Worm (Caenorhabditis elegans) whole organism, L4 larva: ENCODE data around the gene mup-2.
A peak's percentile ranks its signal among the peaks of the same experiment; 100 is the strongest.

Experiments
- D1046.2 ChIP-seq: fragments of 200-800 bp; sonication (Bioruptor generic); IDR thresholded peaks from 2 replicates; pipeline ENCODE4 v1.3.6; 2022; ENCODE audit warnings: missing genetic modification characterization, missing compliant biosample characterization
- T20F7.1 ChIP-seq: fragments of 200-800 bp; sonication (Bioruptor generic); optimal IDR thresholded peaks from 2 replicates; lab custom pipeline; 2018; ENCODE audit warnings: mild to moderate bottlenecking, missing genetic modification characterization, missing compliant biosample characterization
- Y105C5A.15 ChIP-seq: fragments of 200-800 bp; sonication (Bioruptor generic); IDR thresholded peaks from 2 replicates; pipeline ENCODE4 v1.3.6; 2022; ENCODE audit warnings: missing genetic modification characterization, missing compliant biosample characterization
- Y48G9A.11 ChIP-seq: fragments of 200-800 bp; sonication (Bioruptor generic); IDR thresholded peaks from 2 replicates; pipeline ENCODE4 v1.3.6; 2022; ENCODE audit warnings: missing genetic modification reagents, missing genetic modification characterization, missing compliant biosample characterization
- Y5F2A.4 ChIP-seq: fragments of 200-800 bp; sonication (Bioruptor generic); optimal IDR thresholded peaks from 2 replicates; lab custom pipeline; 2018; ENCODE audit warnings: mild to moderate bottlenecking, missing genetic modification characterization, missing compliant biosample characterization
- Y75B8A.6 ChIP-seq: fragments of 200-800 bp; sonication (Bioruptor generic); IDR thresholded peaks from 2 replicates; pipeline ENCODE4 v1.3.6; 2022; ENCODE audit warnings: missing genetic modification reagents, missing genetic modification characterization, missing compliant biosample characterization
- ZK337.2 ChIP-seq: fragments of 200-800 bp; sonication (Bioruptor generic); IDR thresholded peaks from 2 replicates; pipeline ENCODE4 v1.3.6; 2022; ENCODE audit warnings: missing genetic modification reagents, missing genetic modification characterization, missing compliant biosample characterization
- aha-1 ChIP-seq: fragments of 150-350 bp; peaks from one replicate; lab custom pipeline; 2014; ENCODE audit warnings: missing biosample characterization, missing genetic modification characterization
- aly-2 ChIP-seq: sonication (generic microtip); optimal IDR thresholded peaks from 2 replicates; lab custom pipeline; 2018; ENCODE audit warnings: missing biosample characterization, missing genetic modification characterization
- ceh-28 ChIP-seq: fragments of 150-350 bp; optimal IDR thresholded peaks from 2 replicates; lab custom pipeline; 2014; ENCODE audit warnings: missing biosample characterization, missing genetic modification reagents, missing genetic modification characterization
- ceh-82 ChIP-seq: sonication (generic microtip); optimal IDR thresholded peaks from 2 replicates; lab custom pipeline; 2017; ENCODE audit warnings: missing biosample characterization, missing genetic modification characterization
- ces-1 ChIP-seq: fragments of 150-350 bp; sonication (generic microtip); optimal IDR thresholded peaks from 4 replicates; lab custom pipeline; 2014; ENCODE audit warnings: missing biosample characterization, missing genetic modification reagents, missing genetic modification characterization
- cey-2 ChIP-seq: sonication (generic microtip); optimal IDR thresholded peaks from 3 replicates; lab custom pipeline; 2017; ENCODE audit warnings: missing genetic modification characterization, mild to moderate bottlenecking, missing compliant biosample characterization, antibody characterized with exemption, borderline replicate concordance; ENCODE audit not compliant: insufficient read depth
- ctbp-1 ChIP-seq: fragments of 200-800 bp; sonication (Bioruptor generic); IDR thresholded peaks from 2 replicates; pipeline ENCODE4 v1.3.6; 2022; ENCODE audit warnings: missing genetic modification reagents, missing genetic modification characterization, missing compliant biosample characterization
- daf-12 ChIP-seq: fragments of 150-350 bp; optimal IDR thresholded peaks from 2 replicates; lab custom pipeline; 2014; ENCODE audit warnings: missing biosample characterization, missing genetic modification reagents, missing genetic modification characterization
- daf-16 ChIP-seq, 3 experiments: sonication (generic microtip); optimal IDR thresholded peaks; 2 replicates each; lab custom pipeline; 2016 to 2017; ENCODE audit warnings: missing genetic modification characterization in 3 of 3, missing genetic modification reagents in 3 of 3, mild to moderate bottlenecking in 2 of 3, missing compliant biosample characterization in 2 of 3, missing biosample characterization in 1 of 3, moderate library complexity in 1 of 3
- daf-19 ChIP-seq: fragments of 200-800 bp; sonication (Bioruptor generic); conservative IDR thresholded peaks from 2 replicates; pipeline ENCODE4 v1.3.6; 2022; ENCODE audit warnings: missing genetic modification characterization, missing compliant biosample characterization
- dmd-6 ChIP-seq: fragments of 200-800 bp; sonication (Bioruptor generic); IDR thresholded peaks from 2 replicates; pipeline ENCODE4 v1.3.6; 2022; ENCODE audit warnings: missing genetic modification reagents, missing genetic modification characterization, missing compliant biosample characterization
- dmd-8 ChIP-seq: fragments of 200-800 bp; sonication (Bioruptor generic); IDR thresholded peaks from 2 replicates; pipeline ENCODE4 v1.3.6; 2022; ENCODE audit warnings: missing genetic modification characterization, missing compliant biosample characterization
- dve-1 ChIP-seq: sonication (generic microtip); optimal IDR thresholded peaks from 2 replicates; lab custom pipeline; 2017; ENCODE audit warnings: antibody characterized with exemption, mild to moderate bottlenecking, missing genetic modification characterization, missing compliant biosample characterization; ENCODE audit not compliant: insufficient read depth
- fos-1 ChIP-seq: fragments of 150-350 bp; optimal IDR thresholded peaks from 2 replicates; lab custom pipeline; 2014; ENCODE audit warnings: missing biosample characterization, missing genetic modification characterization
- gei-8 ChIP-seq: fragments of 200-800 bp; sonication (Bioruptor generic); optimal IDR thresholded peaks from 2 replicates; lab custom pipeline; 2018; ENCODE audit warnings: mild to moderate bottlenecking, missing genetic modification characterization, missing compliant biosample characterization
- hlh-11 ChIP-seq: fragments of 200-800 bp; sonication (Bioruptor generic); optimal IDR thresholded peaks from 2 replicates; lab custom pipeline; 2018; ENCODE audit warnings: mild to moderate bottlenecking, missing genetic modification characterization, missing compliant biosample characterization
- hlh-30 ChIP-seq: sonication (generic microtip); optimal IDR thresholded peaks from 2 replicates; lab custom pipeline; 2017; ENCODE audit warnings: antibody characterized with exemption, mild to moderate bottlenecking, missing genetic modification characterization, missing compliant biosample characterization; ENCODE audit not compliant: insufficient read depth
- jun-1 ChIP-seq: fragments of 150-350 bp; optimal IDR thresholded peaks from 2 replicates; lab custom pipeline; 2014; ENCODE audit warnings: missing biosample characterization, missing genetic modification reagents, missing genetic modification characterization
- lim-7 ChIP-seq: fragments of 200-800 bp; sonication (Bioruptor generic); IDR thresholded peaks from 2 replicates; pipeline ENCODE4 v1.3.6; 2022; ENCODE audit warnings: missing genetic modification characterization, missing compliant biosample characterization
- lin-13 ChIP-seq: fragments of 150-350 bp; optimal IDR thresholded peaks from 2 replicates; lab custom pipeline; 2014; ENCODE audit warnings: missing biosample characterization, missing genetic modification reagents, missing genetic modification characterization
- lin-29 ChIP-seq: fragments of 200-800 bp; sonication (Bioruptor generic); IDR thresholded peaks from 2 replicates; pipeline ENCODE4 v1.3.6; 2022; ENCODE audit warnings: missing genetic modification reagents, missing genetic modification characterization, missing compliant biosample characterization
- lin-38 ChIP-seq: fragments of 200-800 bp; sonication (Bioruptor generic); IDR thresholded peaks from 2 replicates; pipeline ENCODE4 v1.3.6; 2022; ENCODE audit warnings: missing genetic modification reagents, missing genetic modification characterization, missing compliant biosample characterization
- lin-39 ChIP-seq: fragments of 150-350 bp; optimal IDR thresholded peaks from 2 replicates; lab custom pipeline; 2014; ENCODE audit warnings: missing biosample characterization, missing genetic modification reagents, missing genetic modification characterization
- madf-5 ChIP-seq, 2 experiments: fragments of 200-800 bp; sonication (Bioruptor generic); IDR thresholded peaks; 2 replicates each; pipeline ENCODE4 v1.3.6; 2022; ENCODE audit warnings: missing compliant biosample characterization in 2 of 2, missing genetic modification characterization in 2 of 2
- mdl-1 ChIP-seq, 2 experiments: fragments of 150-350 bp in 1 of 2; sonication (generic microtip) in 1 of 2; optimal IDR thresholded peaks; 2 replicates each; lab custom pipeline; 2014 to 2017; ENCODE audit warnings: missing biosample characterization in 2 of 2, missing genetic modification characterization in 2 of 2
- mdt-29 ChIP-seq: fragments of 200-800 bp; sonication (Bioruptor generic); IDR thresholded peaks from 2 replicates; pipeline ENCODE4 v1.3.6; 2022; ENCODE audit warnings: missing genetic modification reagents, missing genetic modification characterization, missing compliant biosample characterization
- nhr-11 ChIP-seq: fragments of 150-350 bp; optimal IDR thresholded peaks from 2 replicates; lab custom pipeline; 2014; ENCODE audit warnings: missing biosample characterization, missing genetic modification characterization
- nhr-28 ChIP-seq: fragments of 150-350 bp; optimal IDR thresholded peaks from 2 replicates; lab custom pipeline; 2014; ENCODE audit warnings: missing biosample characterization, missing genetic modification characterization
- nhr-48 ChIP-seq: sonication (generic microtip); optimal IDR thresholded peaks from 2 replicates; lab custom pipeline; 2016; ENCODE audit warnings: mild to moderate bottlenecking, missing genetic modification characterization, missing compliant biosample characterization
- nhr-6 ChIP-seq: fragments of 150-350 bp; optimal IDR thresholded peaks from 2 replicates; lab custom pipeline; 2014; ENCODE audit warnings: missing biosample characterization, missing genetic modification characterization
- nhr-76 ChIP-seq: fragments of 150-350 bp; optimal IDR thresholded peaks from 2 replicates; lab custom pipeline; 2014; ENCODE audit warnings: missing biosample characterization, missing genetic modification characterization
- pha-4 ChIP-seq, 2 experiments: fragments of 150-350 bp in 1 of 2; fragments of 200-800 bp in 1 of 2; sonication (Bioruptor generic) in 1 of 2; IDR thresholded peaks in 1 of 2; optimal IDR thresholded peaks in 1 of 2; 2 replicates each; pipeline versions ENCODE4 v1.3.6 to Lab custom; 2014 to 2022; ENCODE audit warnings: missing genetic modification characterization in 2 of 2, missing genetic modification reagents in 2 of 2, missing biosample characterization in 1 of 2, missing compliant biosample characterization in 1 of 2
- php-3 ChIP-seq: fragments of 200-800 bp; sonication (Bioruptor generic); IDR thresholded peaks from 2 replicates; pipeline ENCODE4 v1.3.6; 2022; ENCODE audit warnings: missing genetic modification reagents, missing genetic modification characterization, missing compliant biosample characterization
- set-16 ChIP-seq: fragments of 200-800 bp; sonication (Bioruptor generic); IDR thresholded peaks from 2 replicates; pipeline ENCODE4 v1.3.6; 2022; ENCODE audit warnings: missing genetic modification reagents, missing genetic modification characterization, missing compliant biosample characterization
- skn-1 ChIP-seq: fragments of 150-350 bp; optimal IDR thresholded peaks from 2 replicates; lab custom pipeline; 2014; ENCODE audit warnings: missing biosample characterization, missing genetic modification characterization
- snpc-4 ChIP-seq: fragments of 150-350 bp; optimal IDR thresholded peaks from 2 replicates; lab custom pipeline; 2014; ENCODE audit warnings: missing biosample characterization, missing genetic modification characterization
- spr-1 ChIP-seq: sonication (generic microtip); optimal IDR thresholded peaks from 2 replicates; lab custom pipeline; 2016; ENCODE audit warnings: mild to moderate bottlenecking, missing genetic modification characterization, missing compliant biosample characterization
- unc-130 ChIP-seq: sonication (generic microtip); optimal IDR thresholded peaks from 2 replicates; lab custom pipeline; 2016; ENCODE audit warnings: missing genetic modification reagents, missing genetic modification characterization, missing compliant biosample characterization
- zag-1 ChIP-seq: fragments of 150-350 bp; optimal IDR thresholded peaks from 2 replicates; lab custom pipeline; 2014; ENCODE audit warnings: missing biosample characterization, missing genetic modification characterization
- zip-11 ChIP-seq: fragments of 200-800 bp; sonication (Bioruptor generic); IDR thresholded peaks from 2 replicates; pipeline ENCODE4 v1.3.6; 2022; ENCODE audit warnings: missing genetic modification characterization, missing compliant biosample characterization
- zip-2 ChIP-seq: fragments of 150-350 bp; optimal IDR thresholded peaks from 2 replicates; lab custom pipeline; 2014; ENCODE audit warnings: missing biosample characterization, missing genetic modification characterization
- ztf-11 ChIP-seq: fragments of 150-350 bp; optimal IDR thresholded peaks from 2 replicates; lab custom pipeline; 2014; ENCODE audit warnings: missing biosample characterization, missing genetic modification characterization

Gene mup-2

DNA sequence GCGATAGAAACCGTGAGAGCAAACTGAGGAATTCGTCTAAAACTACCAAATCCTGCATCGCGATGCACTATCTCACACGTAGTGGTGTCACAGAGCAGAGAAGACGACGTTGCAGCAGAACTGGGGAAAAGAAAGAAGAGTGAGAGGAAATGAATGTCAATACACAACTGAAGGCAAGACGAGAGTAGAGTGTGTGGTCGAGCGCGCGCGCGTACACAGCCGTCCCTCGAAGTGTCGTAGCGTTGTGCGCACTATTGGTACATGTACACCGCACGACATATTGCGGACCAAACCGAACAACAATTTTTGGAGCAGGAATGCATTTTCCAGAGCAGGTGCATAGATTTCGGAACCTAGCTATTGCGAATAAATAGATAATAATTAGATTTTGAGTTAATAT is 31.7 kb downstream of the mup-2 start (continued):
- TF ChIP-seq T20F7.1 (GFP tag; lab: Kevin White, UChicago) (no peak), jun-1 (no peak), pha-4 (GFP tag; IDR thresholded peaks at IDR 0.05; lab: Robert Waterston, UW) (no peak), pha-4 (tag; optimal IDR thresholded peaks at IDR 0.05; lab: Kevin White, UChicago) (peak; percentile 3), Y105C5A.15 (GFP tag; lab: Robert Waterston, UW) (no peak), fos-1 (tag; lab: Kevin White, UChicago) (no peak), ceh-28 (no peak), nhr-48 (no peak), aly-2 (no peak), dve-1 (peak; percentile 22), ceh-82 (no peak), ces-1 (GFP tag; lab: Kevin White, UChicago) (no peak), cey-2 (no peak)
- TF ChIP-seq, all 104 proteins: peak for 25

DNA sequence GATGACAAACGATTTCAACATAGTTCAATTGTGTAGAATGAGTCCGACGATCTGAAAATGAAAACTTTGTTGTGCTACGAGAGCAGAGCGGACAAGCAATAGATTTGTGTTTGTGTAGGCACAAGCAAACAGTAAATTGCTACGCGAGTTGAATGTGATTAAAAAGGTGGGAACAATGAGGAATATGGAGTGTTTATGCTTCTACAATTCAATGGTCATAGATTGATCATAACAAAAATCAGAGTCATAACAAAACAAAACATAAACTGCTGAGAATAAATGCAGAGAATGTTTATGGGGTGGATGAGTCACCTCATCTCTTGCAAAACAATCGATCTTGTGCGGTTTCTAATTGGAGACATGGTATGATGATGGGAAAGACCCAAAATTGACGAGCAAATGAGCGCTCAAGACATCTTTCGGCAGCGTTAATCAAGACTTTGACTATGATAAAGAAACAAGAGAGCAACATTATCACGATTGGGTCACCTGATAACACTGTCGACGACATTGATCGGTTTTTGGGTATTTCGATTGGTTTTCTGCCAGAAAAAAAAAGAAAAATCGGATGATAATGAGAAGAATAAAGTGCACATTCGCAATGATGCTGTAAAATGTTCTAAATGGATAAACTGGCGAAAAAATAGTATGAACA is 32.3 kb downstream of the mup-2 start, which contains the start of gene lmp-1:
Gene lmp-1 (minus strand): TSS at position 51 of the 655 bp plus-strand sequence.
- no peak for TF ChIP-seq gei-8 (GFP tag; lab: Kevin White, UChicago)
- TF ChIP-seq snpc-4 (tag; lab: Kevin White, UChicago): no peak
- TF ChIP-seq zag-1 (tag; lab: Kevin White, UChicago): no peak
- TF ChIP-seq nhr-11 (tag; lab: Kevin White, UChicago): no peak
- no peak for TF ChIP-seq lin-39
- TF ChIP-seq php-3 (GFP tag; lab: Robert Waterston, UW): peak; percentile 47; the same call in 1 of the 2 replicates
- TF ChIP-seq lin-13 (GFP tag; lab: Kevin White, UChicago): no peak
- TF ChIP-seq hlh-30 (tag; lab: Kevin White, UChicago): no peak
- no peak for TF ChIP-seq dmd-8 (GFP tag; lab: Robert Waterston, UW)
- TF ChIP-seq daf-12: no peak
- TF ChIP-seq nhr-28: no peak
- TF ChIP-seq madf-5 (GFP tag; IDR thresholded peaks at IDR 0.05; lab: Robert Waterston, UW): no peak
- no peak for TF ChIP-seq skn-1 (tag; lab: Kevin White, UChicago)
- TF ChIP-seq fos-1 (tag; lab: Kevin White, UChicago): no peak
- no peak for TF ChIP-seq zip-2 (tag; lab: Kevin White, UChicago)
- no peak for TF ChIP-seq mdt-29 (GFP tag; lab: Robert Waterston, UW)
- no peak for TF ChIP-seq daf-16 (GFP tag; optimal IDR thresholded peaks at IDR 0.05; lab: Kevin White, UChicago)
- TF ChIP-seq daf-16 (tag; optimal IDR thresholded peaks at IDR 0.05; lab: Kevin White, UChicago): peak; percentile 77
- no peak for TF ChIP-seq daf-19 (GFP tag; lab: Robert Waterston, UW)
- TF ChIP-seq ces-1 (GFP tag; lab: Kevin White, UChicago): no peak
- TF ChIP-seq Y5F2A.4 (GFP tag; lab: Kevin White, UChicago): no peak
- TF ChIP-seq spr-1 (tag; lab: Kevin White, UChicago): no peak
- no peak for TF ChIP-seq nhr-6 (tag; lab: Kevin White, UChicago)
- TF ChIP-seq D1046.2 (GFP tag; lab: Robert Waterston, UW): no peak
- TF ChIP-seq ztf-11 (tag; lab: Kevin White, UChicago): no peak
- TF ChIP-seq Y48G9A.11 (GFP tag; lab: Robert Waterston, UW): no peak
- no peak for TF ChIP-seq unc-130
- no peak for TF ChIP-seq mdl-1 (tag; optimal IDR thresholded peaks at IDR 0.05; lab: Kevin White, UChicago)
- TF ChIP-seq ctbp-1 (GFP tag; lab: Robert Waterston, UW): no peak
- TF ChIP-seq T20F7.1 (GFP tag; lab: Kevin White, UChicago): no peak
- TF ChIP-seq lin-29 (GFP tag; lab: Robert Waterston, UW): no peak
- TF ChIP-seq hlh-11 (tag; lab: Kevin White, UChicago): peak; percentile 18
- TF ChIP-seq aha-1 (tag; lab: Kevin White, UChicago): peak; percentile 84
- no peak for TF ChIP-seq lin-38 (GFP tag; lab: Robert Waterston, UW)
- no peak for TF ChIP-seq ZK337.2 (GFP tag; lab: Robert Waterston, UW)
- peak; percentile 38; the same call in 1 of the 2 replicates for TF ChIP-seq dmd-6
- TF ChIP-seq Y75B8A.6 (GFP tag; lab: Robert Waterston, UW): no peak
- no peak for TF ChIP-seq set-16 (GFP tag; lab: Robert Waterston, UW)
- TF ChIP-seq zip-11 (GFP tag; lab: Robert Waterston, UW): no peak
- TF ChIP-seq lim-7 (GFP tag; lab: Robert Waterston, UW): no peak
- TF ChIP-seq cey-2: no peak
- no peak for TF ChIP-seq nhr-76
